Worm (Caenorhabditis elegans) whole organism, L4 larva: ENCODE data around the gene srbc-60.

Experiments used
- D1046.2 ChIP-seq: fragments of 200-800 bp; sonication (Bioruptor generic); IDR thresholded peaks from 2 replicates; pipeline ENCODE4 v1.3.6; 2022; ENCODE audit warnings: missing genetic modification characterization, missing compliant biosample characterization
- F37D6.2 ChIP-seq: sonication (generic microtip); optimal IDR thresholded peaks from 2 replicates; lab custom pipeline; 2016; ENCODE audit warnings: mild to moderate bottlenecking, missing genetic modification characterization, missing compliant biosample characterization
- F44E2.7 ChIP-seq: fragments of 200-800 bp; sonication (Bioruptor generic); IDR thresholded peaks from 2 replicates; pipeline ENCODE4 v2.1.2; 2022; ENCODE audit warnings: missing genetic modification characterization, missing compliant biosample characterization
- T20F7.1 ChIP-seq: fragments of 200-800 bp; sonication (Bioruptor generic); optimal IDR thresholded peaks from 2 replicates; lab custom pipeline; 2018; ENCODE audit warnings: mild to moderate bottlenecking, missing genetic modification characterization, missing compliant biosample characterization
- T26A8.4 ChIP-seq: fragments of 200-800 bp; sonication (Bioruptor generic); IDR thresholded peaks from 2 replicates; pipeline ENCODE4 v1.3.6; 2022; ENCODE audit warnings: missing genetic modification characterization, missing compliant biosample characterization
- Y75B8A.6 ChIP-seq: fragments of 200-800 bp; sonication (Bioruptor generic); IDR thresholded peaks from 2 replicates; pipeline ENCODE4 v1.3.6; 2022; ENCODE audit warnings: missing genetic modification reagents, missing genetic modification characterization, missing compliant biosample characterization
- ZK337.2 ChIP-seq: fragments of 200-800 bp; sonication (Bioruptor generic); IDR thresholded peaks from 2 replicates; pipeline ENCODE4 v1.3.6; 2022; ENCODE audit warnings: missing genetic modification reagents, missing genetic modification characterization, missing compliant biosample characterization
- aha-1 ChIP-seq: fragments of 150-350 bp; peaks from one replicate; lab custom pipeline; 2014; ENCODE audit warnings: missing biosample characterization, missing genetic modification characterization
- ceh-62 ChIP-seq: sonication (generic microtip); optimal IDR thresholded peaks from 2 replicates; lab custom pipeline; 2017; ENCODE audit warnings: missing biosample characterization, missing genetic modification characterization
- ctbp-1 ChIP-seq: fragments of 200-800 bp; sonication (Bioruptor generic); IDR thresholded peaks from 2 replicates; pipeline ENCODE4 v1.3.6; 2022; ENCODE audit warnings: missing genetic modification reagents, missing genetic modification characterization, missing compliant biosample characterization
- daf-19 ChIP-seq: fragments of 200-800 bp; sonication (Bioruptor generic); conservative IDR thresholded peaks from 2 replicates; pipeline ENCODE4 v1.3.6; 2022; ENCODE audit warnings: missing genetic modification characterization, missing compliant biosample characterization
- dmd-6 ChIP-seq: fragments of 200-800 bp; sonication (Bioruptor generic); IDR thresholded peaks from 2 replicates; pipeline ENCODE4 v1.3.6; 2022; ENCODE audit warnings: missing genetic modification reagents, missing genetic modification characterization, missing compliant biosample characterization
- dmd-8 ChIP-seq: fragments of 200-800 bp; sonication (Bioruptor generic); IDR thresholded peaks from 2 replicates; pipeline ENCODE4 v1.3.6; 2022; ENCODE audit warnings: missing genetic modification characterization, missing compliant biosample characterization
- duxl-1 ChIP-seq: sonication (generic microtip); optimal IDR thresholded peaks from 2 replicates; lab custom pipeline; 2016; ENCODE audit warnings: mild to moderate bottlenecking, missing genetic modification characterization, moderate library complexity, missing compliant biosample characterization; ENCODE audit not compliant: poor library complexity
- dve-1 ChIP-seq: sonication (generic microtip); optimal IDR thresholded peaks from 2 replicates; lab custom pipeline; 2017; ENCODE audit warnings: antibody characterized with exemption, mild to moderate bottlenecking, missing genetic modification characterization, missing compliant biosample characterization; ENCODE audit not compliant: insufficient read depth
- egl-27 ChIP-seq: sonication (generic microtip); optimal IDR thresholded peaks from 3 replicates; lab custom pipeline; 2017; ENCODE audit warnings: missing biosample characterization, missing genetic modification reagents, missing genetic modification characterization
- egl-43 ChIP-seq: fragments of 200-800 bp; sonication (Bioruptor generic); IDR thresholded peaks from 2 replicates; pipeline ENCODE4 v1.3.6; 2022; ENCODE audit warnings: missing genetic modification reagents, missing genetic modification characterization, missing compliant biosample characterization
- fos-1 ChIP-seq: fragments of 150-350 bp; optimal IDR thresholded peaks from 2 replicates; lab custom pipeline; 2014; ENCODE audit warnings: missing biosample characterization, missing genetic modification characterization
- hif-1 ChIP-seq, 2 experiments: sonication (generic microtip); optimal IDR thresholded peaks; 2 replicates each; lab custom pipeline; 2016 to 2017; ENCODE audit warnings: missing compliant biosample characterization in 2 of 2, missing genetic modification characterization in 2 of 2, missing genetic modification reagents in 2 of 2, missing genotype in 2 of 2, mild to moderate bottlenecking in 1 of 2
- hlh-11 ChIP-seq: fragments of 200-800 bp; sonication (Bioruptor generic); optimal IDR thresholded peaks from 2 replicates; lab custom pipeline; 2018; ENCODE audit warnings: mild to moderate bottlenecking, missing genetic modification characterization, missing compliant biosample characterization
- hlh-30 ChIP-seq: sonication (generic microtip); optimal IDR thresholded peaks from 2 replicates; lab custom pipeline; 2017; ENCODE audit warnings: antibody characterized with exemption, mild to moderate bottlenecking, missing genetic modification characterization, missing compliant biosample characterization; ENCODE audit not compliant: insufficient read depth
- hmg-1.1 ChIP-seq: fragments of 200-800 bp; sonication (Bioruptor generic); IDR thresholded peaks from 2 replicates; pipeline ENCODE4 v1.3.6; 2022; ENCODE audit warnings: missing genetic modification reagents, missing genetic modification characterization, missing compliant biosample characterization
- jun-1 ChIP-seq: fragments of 150-350 bp; optimal IDR thresholded peaks from 2 replicates; lab custom pipeline; 2014; ENCODE audit warnings: missing biosample characterization, missing genetic modification reagents, missing genetic modification characterization
- lin-29 ChIP-seq: fragments of 200-800 bp; sonication (Bioruptor generic); IDR thresholded peaks from 2 replicates; pipeline ENCODE4 v1.3.6; 2022; ENCODE audit warnings: missing genetic modification reagents, missing genetic modification characterization, missing compliant biosample characterization
- lin-38 ChIP-seq: fragments of 200-800 bp; sonication (Bioruptor generic); IDR thresholded peaks from 2 replicates; pipeline ENCODE4 v1.3.6; 2022; ENCODE audit warnings: missing genetic modification reagents, missing genetic modification characterization, missing compliant biosample characterization
- lsy-2 ChIP-seq, 2 experiments: fragments of 150-350 bp in 1 of 2; sonication (generic microtip) in 1 of 2; optimal IDR thresholded peaks; 2 replicates each; lab custom pipeline; 2014 to 2017; ENCODE audit warnings: missing biosample characterization in 2 of 2, missing genetic modification characterization in 2 of 2
- madf-9 ChIP-seq: fragments of 200-800 bp; sonication (Bioruptor generic); conservative IDR thresholded peaks from 2 replicates; pipeline ENCODE4 v1.3.6; 2022; ENCODE audit warnings: missing genetic modification reagents, missing genetic modification characterization, missing compliant biosample characterization
- mdl-1 ChIP-seq, 2 experiments: fragments of 150-350 bp in 1 of 2; sonication (generic microtip) in 1 of 2; optimal IDR thresholded peaks; 2 replicates each; lab custom pipeline; 2014 to 2017; ENCODE audit warnings: missing biosample characterization in 2 of 2, missing genetic modification characterization in 2 of 2
- mxl-3 ChIP-seq: fragments of 200-800 bp; sonication (Bioruptor generic); optimal IDR thresholded peaks from 2 replicates; lab custom pipeline; 2018; ENCODE audit warnings: mild to moderate bottlenecking, missing genetic modification characterization, missing compliant biosample characterization
- nhr-102 ChIP-seq: sonication (generic microtip); optimal IDR thresholded peaks from 2 replicates; lab custom pipeline; 2016; ENCODE audit warnings: mild to moderate bottlenecking, missing genetic modification characterization, moderate library complexity, missing compliant biosample characterization
- nhr-11 ChIP-seq: fragments of 150-350 bp; optimal IDR thresholded peaks from 2 replicates; lab custom pipeline; 2014; ENCODE audit warnings: missing biosample characterization, missing genetic modification characterization
- nhr-28 ChIP-seq: fragments of 150-350 bp; optimal IDR thresholded peaks from 2 replicates; lab custom pipeline; 2014; ENCODE audit warnings: missing biosample characterization, missing genetic modification characterization
- nhr-6 ChIP-seq: fragments of 150-350 bp; optimal IDR thresholded peaks from 2 replicates; lab custom pipeline; 2014; ENCODE audit warnings: missing biosample characterization, missing genetic modification characterization
- pqm-1 ChIP-seq: sonication (generic microtip); optimal IDR thresholded peaks from 2 replicates; lab custom pipeline; 2017; ENCODE audit warnings: missing biosample characterization, missing genetic modification characterization
- sdz-12 ChIP-seq: fragments of 200-800 bp; sonication (Bioruptor generic); optimal IDR thresholded peaks from 2 replicates; lab custom pipeline; 2018; ENCODE audit warnings: mild to moderate bottlenecking, missing genetic modification characterization, missing compliant biosample characterization
- set-16 ChIP-seq: fragments of 200-800 bp; sonication (Bioruptor generic); IDR thresholded peaks from 2 replicates; pipeline ENCODE4 v1.3.6; 2022; ENCODE audit warnings: missing genetic modification reagents, missing genetic modification characterization, missing compliant biosample characterization
- snpc-4 ChIP-seq: fragments of 150-350 bp; optimal IDR thresholded peaks from 2 replicates; lab custom pipeline; 2014; ENCODE audit warnings: missing biosample characterization, missing genetic modification characterization
- spr-3 ChIP-seq: fragments of 200-800 bp; sonication (Bioruptor generic); optimal IDR thresholded peaks from 2 replicates; lab custom pipeline; 2018; ENCODE audit warnings: mild to moderate bottlenecking, missing genetic modification characterization, missing compliant biosample characterization
- tra-1 ChIP-seq: fragments of 200-800 bp; sonication (Bioruptor generic); IDR thresholded peaks from 2 replicates; pipeline ENCODE4 v1.3.6; 2022; ENCODE audit warnings: missing genetic modification reagents, missing genetic modification characterization, missing compliant biosample characterization
- unc-39 ChIP-seq: sonication (generic microtip); optimal IDR thresholded peaks from 2 replicates; lab custom pipeline; 2017; ENCODE audit warnings: missing biosample characterization, missing genetic modification characterization
- zfp-3 ChIP-seq: fragments of 200-800 bp; sonication (Bioruptor generic); conservative IDR thresholded peaks from 2 replicates; pipeline ENCODE4 v1.3.6; 2022; ENCODE audit warnings: missing genetic modification reagents, missing genetic modification characterization, missing compliant biosample characterization
- ztf-11 ChIP-seq: fragments of 150-350 bp; optimal IDR thresholded peaks from 2 replicates; lab custom pipeline; 2014; ENCODE audit warnings: missing biosample characterization, missing genetic modification characterization

srbc-60 gene

DNA sequence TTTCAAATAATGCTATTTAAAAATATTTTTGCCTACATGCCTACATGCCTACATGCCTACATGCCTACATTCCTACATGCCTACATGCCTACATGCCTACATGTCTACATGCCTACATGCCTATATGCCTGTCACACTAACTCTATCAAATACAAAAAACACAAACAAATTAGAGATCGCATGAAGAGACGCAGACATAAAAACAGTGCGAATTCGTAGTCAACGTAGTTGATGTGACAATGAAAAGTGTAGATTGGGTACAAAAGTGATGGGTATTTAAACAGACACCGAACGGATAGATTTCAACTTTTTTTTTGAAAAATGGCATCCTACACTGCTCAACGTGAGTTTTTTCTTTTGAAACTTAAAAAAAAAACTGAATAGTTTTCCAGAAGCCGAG, 2.8 kb upstream of the srbc-60 start, which contains the start of gene R09E12.9 (continued):
- TF ChIP-seq mxl-3 (GFP tag; lab: Kevin White, UChicago) (no peak), sdz-12 (no peak), lsy-2 (tag; optimal IDR thresholded peaks at IDR 0.05; lab: Kevin White, UChicago) (no peak), D1046.2 (no peak), duxl-1 (tag; lab: Kevin White, UChicago) (peak; percentile 20), hif-1 (tag; optimal IDR thresholded peaks at IDR 0.05; lab: Kevin White, UChicago) (no peak), lin-38 (GFP tag; lab: Robert Waterston, UW) (no peak), nhr-102 (tag; lab: Kevin White, UChicago) (no peak), nhr-28 (tag; lab: Kevin White, UChicago) (peak; percentile 100), nhr-11 (tag; lab: Kevin White, UChicago) (no peak), hlh-30 (tag; lab: Kevin White, UChicago) (no peak), nhr-6 (no peak)

DNA sequence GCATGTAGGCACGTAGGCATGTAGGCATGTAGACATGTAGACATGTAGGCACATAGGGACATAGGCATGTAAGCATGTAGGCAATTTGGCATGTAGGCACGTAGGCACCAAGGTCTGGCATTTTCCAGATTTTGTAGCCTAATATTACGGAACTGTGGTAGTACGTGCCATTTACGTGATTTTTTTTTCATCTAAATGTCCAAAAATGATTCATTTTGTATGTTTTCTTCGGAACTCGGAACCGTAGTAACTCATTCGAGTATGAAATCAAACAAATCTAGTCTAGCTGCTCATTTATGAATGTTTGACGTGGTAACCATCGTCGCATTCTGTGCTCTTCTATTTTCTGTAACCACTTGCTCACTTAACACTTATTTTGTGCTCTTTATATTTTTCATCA, 1.8 kb upstream of the srbc-60 start, which contains the start of gene srbc-59:
srbc-59 (plus strand) TSS at position 301 of the 400 bp plus-strand sequence.
- TF ChIP-seq madf-9 (GFP tag; lab: Robert Waterston, UW) (no peak), jun-1 (tag; lab: Kevin White, UChicago) (no peak), ZK337.2 (no peak), hmg-1.1 (GFP tag; lab: Robert Waterston, UW) (no peak), hlh-30 (tag; lab: Kevin White, UChicago) (no peak), hlh-11 (no peak), unc-39 (tag; lab: Kevin White, UChicago) (no peak), daf-19 (GFP tag; lab: Robert Waterston, UW) (no peak), nhr-11 (tag; lab: Kevin White, UChicago) (no peak), lsy-2 (tag; optimal IDR thresholded peaks at IDR 0.05; lab: Kevin White, UChicago) (no peak), zfp-3 (GFP tag; lab: Robert Waterston, UW) (no peak), dve-1 (tag; lab: Kevin White, UChicago) (no peak), tra-1 (no peak), hif-1 (tag; optimal IDR thresholded peaks at IDR 0.05; lab: Kevin White, UChicago) (no peak), T20F7.1 (no peak), F44E2.7 (GFP tag; lab: Robert Waterston, UW) (no peak), dmd-6 (GFP tag; lab: Robert Waterston, UW) (no peak), mdl-1 (tag; optimal IDR thresholded peaks at IDR 0.05; lab: Kevin White, UChicago) (no peak), F37D6.2 (tag; lab: Kevin White, UChicago) (no peak), dmd-8 (GFP tag; lab: Robert Waterston, UW) (no peak)

ce11 chrV:782432-782831, 2.3 kb downstream of the srbc-60 start, which contains the start of gene srab-16:
Gene srab-16 (plus strand): TSS chrV:782732.
- no peak for TF ChIP-seq dmd-6 (GFP tag; lab: Robert Waterston, UW)
- TF ChIP-seq ceh-62 (tag; lab: Kevin White, UChicago) = no peak
- TF ChIP-seq lin-38 (GFP tag; lab: Robert Waterston, UW) = no peak
- no peak for TF ChIP-seq spr-3 (GFP tag; lab: Kevin White, UChicago)
- no peak for TF ChIP-seq T26A8.4 (GFP tag; lab: Robert Waterston, UW)
- no peak for TF ChIP-seq lin-29 (GFP tag; lab: Robert Waterston, UW)
- TF ChIP-seq set-16 (GFP tag; lab: Robert Waterston, UW) = no peak
- TF ChIP-seq snpc-4 (tag; lab: Kevin White, UChicago) = no peak
- TF ChIP-seq fos-1 (tag; lab: Kevin White, UChicago) = no peak
- TF ChIP-seq hlh-30 (tag; lab: Kevin White, UChicago) = no peak
- no peak for TF ChIP-seq ztf-11 (tag; lab: Kevin White, UChicago)
- no peak for TF ChIP-seq ctbp-1 (GFP tag; lab: Robert Waterston, UW)
- no peak for TF ChIP-seq egl-43
- no peak for TF ChIP-seq unc-39 (tag; lab: Kevin White, UChicago)
- no peak for TF ChIP-seq aha-1 (tag; lab: Kevin White, UChicago)
- TF ChIP-seq D1046.2 = no peak
- no peak for TF ChIP-seq egl-27 (tag; lab: Kevin White, UChicago)
- TF ChIP-seq pqm-1 (tag; lab: Kevin White, UChicago) = no peak
- no peak for TF ChIP-seq Y75B8A.6 (GFP tag; lab: Robert Waterston, UW)
- TF ChIP-seq T20F7.1 = no peak
